Worm (Caenorhabditis elegans): ENCODE results near the gene tos-1.

Gene tos-1

ce11 chrV:9342965-9343628 is 906 bp downstream of the tos-1 start (continued):
- no peak for TF ChIP-seq ZK337.2 (GFP tag; IDR thresholded peaks at IDR 0.05)
- no peak for TF ChIP-seq lin-39 (tag; optimal IDR thresholded peaks at IDR 0.05)
- peak; percentile 52; the same call in 1 of the 2 replicates for TF ChIP-seq php-3 (GFP tag; IDR thresholded peaks at IDR 0.05)
- TF ChIP-seq nhr-48 (tag; optimal IDR thresholded peaks at IDR 0.05) = no peak
- TF ChIP-seq daf-19 (GFP tag; conservative IDR thresholded peaks at IDR 0.05) = peak; percentile 80; the same call in 1 of the 2 replicates
- peak; percentile 69 for TF ChIP-seq snpc-1.2 (GFP tag; IDR thresholded peaks at IDR 0.05)
- TF ChIP-seq ama-1 (optimal IDR thresholded peaks at IDR 0.05) = no peak
- no peak for TF ChIP-seq spr-3 (GFP tag; optimal IDR thresholded peaks at IDR 0.05)
- TF ChIP-seq mdt-29 (GFP tag; IDR thresholded peaks at IDR 0.05) = no peak; the same call in none of the 2 replicates
- TF ChIP-seq nhr-10 (tag; optimal IDR thresholded peaks at IDR 0.05) = no peak
- TF ChIP-seq ceh-82 (tag; optimal IDR thresholded peaks at IDR 0.05) = no peak
- peak; percentile 91; the same call in 1 of the 2 replicates for TF ChIP-seq T26A8.4 (GFP tag; IDR thresholded peaks at IDR 0.05)
- peak; percentile 96 for TF ChIP-seq aha-1 (tag)
- no peak for TF ChIP-seq egl-27 (tag; optimal IDR thresholded peaks at IDR 0.05)
- no peak for TF ChIP-seq zfp-2 (tag; optimal IDR thresholded peaks at IDR 0.05)
- TF ChIP-seq duxl-1 (tag; optimal IDR thresholded peaks at IDR 0.05; ENCODE audit: poor library complexity) = no peak
- no peak for TF ChIP-seq hlh-30 (tag; optimal IDR thresholded peaks at IDR 0.05; ENCODE audit: insufficient read depth)
- TF ChIP-seq lim-7 (GFP tag; IDR thresholded peaks at IDR 0.05) = peak; percentile 69
- no peak for TF ChIP-seq skn-1 (tag; optimal IDR thresholded peaks at IDR 0.05)
- TF ChIP-seq ztf-11 (tag; optimal IDR thresholded peaks at IDR 0.05) = no peak
- peak; percentile 9 for TF ChIP-seq dve-1 (tag; optimal IDR thresholded peaks at IDR 0.05; ENCODE audit: insufficient read depth)
- TF ChIP-seq ZK546.5 (tag; optimal IDR thresholded peaks at IDR 0.05) = no peak
- peak; percentile 21 for TF ChIP-seq lin-1 (GFP tag; IDR thresholded peaks at IDR 0.05)
- TF ChIP-seq F26F4.8 (GFP tag; conservative IDR thresholded peaks at IDR 0.05) = no peak
- no peak for TF ChIP-seq tag-97 (GFP tag; IDR thresholded peaks at IDR 0.05)
- TF ChIP-seq egl-43 (GFP tag; IDR thresholded peaks at IDR 0.05) = peak; percentile 57
- TF ChIP-seq zip-2 (tag; optimal IDR thresholded peaks at IDR 0.05) = no peak
- peak; percentile 75 for TF ChIP-seq Y48G9A.11 (GFP tag; IDR thresholded peaks at IDR 0.05)
- TF ChIP-seq D1046.2 (GFP tag; IDR thresholded peaks at IDR 0.05) = peak; percentile 81
- peak; percentile 69 for TF ChIP-seq vab-7 (GFP tag; IDR thresholded peaks at IDR 0.05)
- no peak for TF ChIP-seq ceh-32 (tag; optimal IDR thresholded peaks at IDR 0.05; ENCODE audit: poor library complexity)
- TF ChIP-seq ctbp-1 (GFP tag; IDR thresholded peaks at IDR 0.05) = peak; percentile 64
- no peak for TF ChIP-seq hlh-11 (tag; optimal IDR thresholded peaks at IDR 0.05)
- TF ChIP-seq aly-2 (tag; optimal IDR thresholded peaks at IDR 0.05) = no peak
- TF ChIP-seq fkh-10 (GFP tag; optimal IDR thresholded peaks at IDR 0.05) = no peak
- TF ChIP-seq hmg-1.1 (GFP tag; IDR thresholded peaks at IDR 0.05) = peak; percentile 59
- peak; percentile 77 for TF ChIP-seq lin-29 (GFP tag; IDR thresholded peaks at IDR 0.05)
- TF ChIP-seq ceh-20 (GFP tag; IDR thresholded peaks at IDR 0.05) = peak; percentile 67
- no peak for TF ChIP-seq dpl-1 (GFP tag; optimal IDR thresholded peaks at IDR 0.05)
- no peak for TF ChIP-seq spr-1 (tag; optimal IDR thresholded peaks at IDR 0.05)
- TF ChIP-seq nhr-102 (tag; optimal IDR thresholded peaks at IDR 0.05) = no peak
- TF ChIP-seq jun-1 (tag; optimal IDR thresholded peaks at IDR 0.05) = no peak
- TF ChIP-seq Y105C5A.15 (GFP tag; IDR thresholded peaks at IDR 0.05) = 0 out of 2 replicates have a peak, but pooled peaks have one; percentile 9
- peak; percentile 56; the same call in 1 of the 2 replicates for TF ChIP-seq dmd-9 (GFP tag; IDR thresholded peaks at IDR 0.05)
- no peak for TF ChIP-seq ztf-7 (tag; optimal IDR thresholded peaks at IDR 0.05)
- peak; percentile 28; the same call in 1 of the 2 replicates for TF ChIP-seq dmd-6 (GFP tag; IDR thresholded peaks at IDR 0.05)
- TF ChIP-seq tra-1 (GFP tag; IDR thresholded peaks at IDR 0.05) = 0 out of 2 replicates have a peak, but pooled peaks have one; percentile 25
- peak in 1 of 2 experiments; percentile 91 for TF ChIP-seq unc-62 (GFP tag; optimal IDR thresholded peaks at IDR 0.05 in 1 of 2)
- TF ChIP-seq unc-62 (tag; optimal IDR thresholded peaks at IDR 0.05) = no peak
- TF ChIP-seq madf-9 (GFP tag; conservative IDR thresholded peaks at IDR 0.05) = 0 out of 2 replicates have a peak, but pooled peaks have one; percentile 45
- TF ChIP-seq arid-1 (GFP tag; conservative IDR thresholded peaks at IDR 0.05) = peak; percentile 48; the same call in 1 of the 2 replicates

Data from whole organism, L4 larva.